Fruit fly (Drosophila melanogaster): ENCODE data around the gene CG18731.

CG18731 gene

dm6 chr3R:29711434-29711833, 13.4 kb upstream of the CG18731 start:
- TF ChIP-seq dmrt11E (tag; optimal IDR thresholded peaks at IDR 0.05) (peak; percentile 46), ac (GFP tag; optimal IDR thresholded peaks at IDR 0.05) (no peak), CG10979 (tag; optimal IDR thresholded peaks at IDR 0.05) (peak; percentile 11), sisA (GFP tag; IDR thresholded peaks at IDR 0.05) (peak; percentile 49), Med (GFP tag) (peak; percentile 53), CG34422 (GFP tag; IDR thresholded peaks at IDR 0.05) (0 out of 3 replicates have a peak, but pooled peaks have one; percentile 30), CG12391 (tag; optimal IDR thresholded peaks at IDR 0.05) (peak; percentile 8), vvl (GFP tag; IDR thresholded peaks at IDR 0.05) (0 out of 2 replicates have a peak, but pooled peaks have one; percentile 17), dysf (GFP tag; IDR thresholded peaks at IDR 0.05) (0 out of 3 replicates have a peak, but pooled peaks have one; percentile 41), CG15073 (GFP tag; optimal IDR thresholded peaks at IDR 0.05) (no peak), grau (tag; optimal IDR thresholded peaks at IDR 0.05) (peak; percentile 0), CG30431 (GFP tag; optimal IDR thresholded peaks at IDR 0.05) (peak; percentile 7), CG12219 (GFP tag; optimal IDR thresholded peaks at IDR 0.05) (no peak), ab (GFP tag; optimal IDR thresholded peaks at IDR 0.05) (no peak), Ada2b (GFP tag; IDR thresholded peaks at IDR 0.05) (0 out of 2 replicates have a peak, but pooled peaks have one; percentile 15), Optix (GFP tag; IDR thresholded peaks at IDR 0.05) (peak; percentile 46; the same call in 1 of the 3 replicates), Abd-B (GFP tag; optimal IDR thresholded peaks at IDR 0.05) (peak; percentile 14), CG3163 (GFP tag; optimal IDR thresholded peaks at IDR 0.05) (no peak), Xrp1 (GFP tag; IDR thresholded peaks at IDR 0.05) (peak; percentile 43), CG9727 (GFP tag; optimal IDR thresholded peaks at IDR 0.05) (peak; percentile 5), Atf6 (GFP tag; IDR thresholded peaks at IDR 0.05) (no peak), gem (tag; optimal IDR thresholded peaks at IDR 0.05) (peak; percentile 35), CG32532 (GFP tag; IDR thresholded peaks at IDR 0.05) (no peak), ttk (GFP tag; IDR thresholded peaks at IDR 0.05) (peak; percentile 41; the same call in 1 of the 2 replicates), sens-2 (GFP tag; IDR thresholded peaks at IDR 0.05) (0 out of 2 replicates have a peak, but pooled peaks have one; percentile 14), lmd (GFP tag; IDR thresholded peaks at IDR 0.05) (peak; percentile 33; the same call in 1 of the 2 replicates), Bdp1 (GFP tag; optimal IDR thresholded peaks at IDR 0.05) (no peak), Camta (GFP tag; optimal IDR thresholded peaks at IDR 0.05) (peak; percentile 2), usp (GFP tag; optimal IDR thresholded peaks at IDR 0.05) (no peak), CG7839 (tag; optimal IDR thresholded peaks at IDR 0.05) (peak; percentile 16), Ptx1 (GFP tag; IDR thresholded peaks at IDR 0.05) (peak; percentile 33; the same call in 1 of the 2 replicates), CG1603 (tag; optimal IDR thresholded peaks at IDR 0.05) (peak; percentile 44), CG11504 (tag; optimal IDR thresholded peaks at IDR 0.05) (peak; percentile 32), CG18476 (GFP tag; optimal IDR thresholded peaks at IDR 0.05) (no peak), H2.0 (GFP tag; IDR thresholded peaks at IDR 0.05) (0 out of 2 replicates have a peak, but pooled peaks have one; percentile 13), NfI (GFP tag; optimal IDR thresholded peaks at IDR 0.05) (no peak), prd (optimal IDR thresholded peaks at IDR 0.05) (no peak), prd (GFP tag; IDR thresholded peaks at IDR 0.05) (peak; percentile 55; the same call in 2 of the 3 replicates), CG6689 (GFP tag; IDR thresholded peaks at IDR 0.05) (0 out of 2 replicates have a peak, but pooled peaks have one; percentile 5), Hr3 (GFP tag; optimal IDR thresholded peaks at IDR 0.05) (no peak), fd96Cb (tag; optimal IDR thresholded peaks at IDR 0.05) (peak; percentile 3), zfh1 (GFP tag; IDR thresholded peaks at IDR 0.05) (peak; percentile 54; the same call in 2 of the 3 replicates), ci (GFP tag; IDR thresholded peaks at IDR 0.05) (peak; percentile 62; the same call in 2 of the 3 replicates), az2 (GFP tag; optimal IDR thresholded peaks at IDR 0.05) (peak; percentile 11), zfh2 (GFP tag; optimal IDR thresholded peaks at IDR 0.05) (no peak), CG9215 (GFP tag; IDR thresholded peaks at IDR 0.05) (no peak), Bteb2 (GFP tag; optimal IDR thresholded peaks at IDR 0.05) (no peak), bowl (GFP tag; IDR thresholded peaks at IDR 0.05) (no peak), fd3F (GFP tag; optimal IDR thresholded peaks at IDR 0.05) (no peak), chn (GFP tag; optimal IDR thresholded peaks at IDR 0.05) (peak; percentile 6), fru (optimal IDR thresholded peaks at IDR 0.05) (no peak), bsh (GFP tag; optimal IDR thresholded peaks at IDR 0.05) (peak in 1 of 2 experiments; percentile 40)

Data from whole organism, embryonic.